Fruit fly (Drosophila melanogaster): ENCODE results near the gene CG34427.

Gene CG34427

DNA sequence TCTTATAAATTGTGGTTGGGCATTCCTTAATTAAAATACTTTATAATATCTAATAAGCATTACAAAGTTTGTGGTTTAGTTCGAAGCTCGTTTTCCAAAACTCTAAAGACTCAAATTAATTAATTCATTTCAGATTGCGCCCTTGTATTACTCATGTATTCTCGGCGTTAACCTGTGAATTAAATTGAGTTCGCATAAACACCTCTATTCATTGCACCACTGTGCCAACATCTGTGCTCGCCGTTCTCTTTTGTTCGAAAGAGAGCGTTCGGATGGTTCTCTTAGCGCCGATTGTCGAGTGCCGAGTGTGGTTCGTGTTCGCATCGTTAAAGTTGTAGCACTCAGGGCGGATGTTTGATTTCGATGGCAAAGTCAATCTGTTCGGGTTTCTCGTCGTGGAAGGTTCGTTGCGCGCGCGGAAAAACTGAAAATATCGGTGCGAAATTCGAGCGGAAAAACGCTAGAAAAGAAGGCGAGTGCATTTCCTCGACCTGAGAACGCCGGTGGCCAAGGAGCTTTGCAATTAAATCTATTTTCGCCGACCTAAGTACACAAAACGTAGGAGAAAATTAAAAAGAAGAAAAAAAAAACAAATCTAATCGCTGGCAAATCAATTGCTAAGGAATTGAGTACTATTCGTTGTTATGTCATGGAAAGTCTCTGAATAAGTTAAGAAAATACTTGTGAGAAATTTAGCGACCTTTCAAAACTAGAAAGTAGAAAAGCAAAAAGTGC lies 22.7 kb downstream of the CG34427 start, which contains the start of gene dally (continued):
- TF ChIP-seq usp (GFP tag; optimal IDR thresholded peaks at IDR 0.05) (no peak), rgr (GFP tag; optimal IDR thresholded peaks at IDR 0.05) (peak; percentile 43), CrebA (GFP tag; optimal IDR thresholded peaks at IDR 0.05; ENCODE audit: borderline replicate concordance) (no peak), fru (GFP tag; optimal IDR thresholded peaks at IDR 0.05) (peak; percentile 23)

DNA sequence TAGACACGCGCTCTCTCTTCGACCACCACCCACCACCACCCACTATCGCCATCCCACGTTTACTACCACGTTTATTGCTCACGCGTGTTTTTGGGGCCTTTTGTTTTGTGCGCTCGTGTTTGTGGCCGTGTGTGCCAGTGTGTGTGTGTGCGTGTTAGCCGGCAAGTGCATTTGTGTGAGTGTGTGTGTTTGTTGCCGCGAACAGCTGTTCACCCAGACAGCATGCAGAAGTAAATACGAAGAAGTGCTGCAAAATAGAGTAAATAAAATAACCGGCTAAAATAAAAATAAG lies 23.2 kb downstream of the CG34427 start:
- TF ChIP-seq Sp1 (GFP tag; optimal IDR thresholded peaks at IDR 0.05) (no peak), Dif (GFP tag; optimal IDR thresholded peaks at IDR 0.05; ENCODE audit: partially characterized antibody) (no peak), Mio (GFP tag; optimal IDR thresholded peaks at IDR 0.05) (no peak), ey (GFP tag; optimal IDR thresholded peaks at IDR 0.05) (no peak), Hr83 (GFP tag; optimal IDR thresholded peaks at IDR 0.05; ENCODE audit: poor library complexity, severe bottlenecking) (no peak), pan (optimal IDR thresholded peaks at IDR 0.05) (no peak)

DNA sequence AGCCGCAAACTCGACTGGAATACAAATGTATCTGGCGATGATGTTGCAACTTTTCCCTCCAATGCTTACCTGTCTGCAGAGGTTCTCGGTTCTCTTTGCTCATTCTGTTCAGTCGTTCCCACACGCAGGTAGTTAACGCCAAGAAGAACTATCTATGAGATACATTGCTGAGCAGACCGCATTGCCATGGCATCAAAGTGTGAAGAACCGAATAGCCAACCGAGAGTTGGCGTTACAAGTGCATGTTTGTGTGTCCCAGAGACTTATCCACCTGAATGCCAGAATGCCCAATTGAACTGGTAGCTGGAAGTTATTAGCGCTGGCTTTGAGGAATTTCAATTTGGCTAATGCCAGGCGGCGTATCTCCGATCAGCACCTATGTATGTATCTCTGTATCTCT lies 25.0 kb downstream of the CG34427 start:
- no peak for TF ChIP-seq Hr78 (GFP tag; optimal IDR thresholded peaks at IDR 0.05)

DNA sequence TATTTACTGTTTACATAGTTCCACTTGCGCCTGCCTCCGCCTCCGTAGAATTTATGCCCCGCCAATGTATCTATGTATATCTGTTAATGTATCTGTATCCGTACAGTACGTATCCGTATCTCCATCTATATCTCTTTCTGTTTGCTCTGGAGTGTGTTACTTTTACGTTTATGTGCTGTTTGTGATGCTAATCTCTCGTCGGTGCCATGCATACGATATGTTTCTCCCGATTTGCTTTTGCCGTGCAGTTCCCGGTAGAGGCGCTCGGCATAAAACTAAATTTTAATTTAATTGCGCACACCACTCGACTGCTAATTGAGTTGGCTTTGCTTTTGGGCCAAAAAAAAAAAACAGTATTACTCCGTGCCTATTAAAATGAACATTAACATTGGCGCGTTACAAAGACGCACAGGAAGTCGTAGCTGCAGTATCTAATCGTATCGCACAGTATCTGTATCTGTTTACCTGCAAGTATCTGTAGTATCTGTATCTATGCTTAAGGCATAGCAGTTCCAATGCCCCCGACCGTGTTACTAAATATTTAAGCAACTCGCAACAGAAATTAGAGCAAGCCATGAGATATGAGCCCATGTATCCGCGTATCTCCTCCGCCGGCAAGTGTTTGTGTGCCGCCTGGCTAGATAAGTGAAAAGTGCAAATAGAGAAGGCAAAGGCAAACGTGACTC lies 25.6 kb downstream of the CG34427 start:
- TF ChIP-seq N (GFP tag; optimal IDR thresholded peaks at IDR 0.05) (no peak), tai (GFP tag; optimal IDR thresholded peaks at IDR 0.05) (no peak), rgr (GFP tag; optimal IDR thresholded peaks at IDR 0.05) (no peak), Hnf4 (GFP tag; optimal IDR thresholded peaks at IDR 0.05) (no peak), pan (optimal IDR thresholded peaks at IDR 0.05) (no peak), brk (GFP tag; optimal IDR thresholded peaks at IDR 0.05) (no peak), psq (GFP tag; optimal IDR thresholded peaks at IDR 0.05) (no peak), ey (GFP tag; optimal IDR thresholded peaks at IDR 0.05) (no peak), Rel (GFP tag; optimal IDR thresholded peaks at IDR 0.05) (no peak), Rel (tag; optimal IDR thresholded peaks at IDR 0.05) (no peak), br (GFP tag; optimal IDR thresholded peaks at IDR 0.05) (no peak), Sp1 (GFP tag; optimal IDR thresholded peaks at IDR 0.05) (no peak), Myc (optimal IDR thresholded peaks at IDR 0.05) (no peak), sv (GFP tag; optimal IDR thresholded peaks at IDR 0.05) (no peak), Vsx2 (GFP tag; optimal IDR thresholded peaks at IDR 0.05; ENCODE audit: partially characterized antibody) (no peak)

DNA sequence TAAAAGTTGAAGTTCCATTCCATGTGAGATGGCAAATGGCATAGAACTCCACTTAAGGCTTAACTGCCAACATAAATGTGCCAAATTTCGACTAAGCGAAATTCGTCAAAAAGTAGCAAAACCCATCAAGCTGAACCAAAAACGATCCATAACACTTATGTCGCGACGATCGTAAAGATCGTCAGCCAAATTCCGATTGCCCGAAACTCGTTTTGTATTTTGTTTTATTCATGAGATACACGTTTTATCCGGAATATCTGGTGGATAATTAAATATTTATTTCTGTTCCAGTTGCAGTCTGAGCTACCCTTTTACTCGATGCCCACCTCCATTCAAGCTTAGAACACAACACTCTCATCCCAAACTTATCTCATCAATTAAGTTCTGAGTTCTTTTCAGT lies 26.4 kb downstream of the CG34427 start:
- TF ChIP-seq dmrt93B (GFP tag; optimal IDR thresholded peaks at IDR 0.05): no peak
- no peak for TF ChIP-seq Dfd (GFP tag; optimal IDR thresholded peaks at IDR 0.05)
- TF ChIP-seq br (GFP tag; optimal IDR thresholded peaks at IDR 0.05): no peak
- TF ChIP-seq Jra (GFP tag; optimal IDR thresholded peaks at IDR 0.05): no peak
- no peak for TF ChIP-seq ey (GFP tag; optimal IDR thresholded peaks at IDR 0.05)
- TF ChIP-seq sage (GFP tag; optimal IDR thresholded peaks at IDR 0.05): no peak

DNA sequence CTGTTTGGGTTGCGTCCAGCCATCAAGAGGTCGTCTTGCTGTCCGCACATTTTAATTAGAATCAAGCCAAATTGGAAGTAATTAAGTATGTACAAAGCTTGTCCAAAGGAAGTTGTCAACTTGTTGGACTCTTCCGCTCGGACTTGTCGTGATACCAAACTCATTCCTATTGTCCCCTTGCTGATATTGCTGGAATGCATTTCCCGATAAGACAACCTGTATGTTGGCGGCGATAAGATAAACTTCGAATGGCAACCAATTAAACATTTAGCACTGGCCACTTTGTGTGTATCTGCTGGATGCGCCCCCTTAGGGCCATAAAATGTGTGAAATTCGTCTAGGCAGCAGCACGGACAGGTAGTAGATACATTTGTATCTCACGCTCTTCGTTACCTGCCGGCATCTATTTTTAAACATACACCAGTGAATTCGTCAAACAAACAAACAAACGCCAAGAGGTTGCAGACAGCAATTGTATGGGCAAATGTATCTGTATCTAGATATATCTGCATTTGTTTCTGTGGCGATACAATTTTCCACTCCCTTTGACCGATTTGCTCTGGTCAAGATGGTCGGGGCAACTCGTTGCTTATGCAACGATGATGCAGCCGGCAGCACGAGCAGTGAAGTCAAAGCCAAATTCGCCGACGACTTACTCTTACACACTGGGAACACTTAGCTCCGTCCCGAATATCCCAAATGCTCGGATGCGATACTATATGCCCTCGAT lies 28.3 kb downstream of the CG34427 start:
- TF ChIP-seq pan (optimal IDR thresholded peaks at IDR 0.05) (no peak), Rel (GFP tag; optimal IDR thresholded peaks at IDR 0.05) (no peak), Rel (tag; optimal IDR thresholded peaks at IDR 0.05) (no peak), Hr78 (GFP tag; optimal IDR thresholded peaks at IDR 0.05) (no peak), dmrt93B (GFP tag; optimal IDR thresholded peaks at IDR 0.05) (no peak), GATAd (GFP tag; optimal IDR thresholded peaks at IDR 0.05) (no peak), Dfd (GFP tag; optimal IDR thresholded peaks at IDR 0.05) (no peak), h (GFP tag; optimal IDR thresholded peaks at IDR 0.05) (no peak), dsf (GFP tag; optimal IDR thresholded peaks at IDR 0.05; ENCODE audit: borderline replicate concordance) (no peak), fru (GFP tag; optimal IDR thresholded peaks at IDR 0.05) (no peak), Dif (GFP tag; optimal IDR thresholded peaks at IDR 0.05; ENCODE audit: partially characterized antibody) (no peak), N (GFP tag; optimal IDR thresholded peaks at IDR 0.05) (no peak), jim (GFP tag; optimal IDR thresholded peaks at IDR 0.05) (no peak), CrebA (GFP tag; optimal IDR thresholded peaks at IDR 0.05; ENCODE audit: borderline replicate concordance) (no peak), rgr (GFP tag; optimal IDR thresholded peaks at IDR 0.05) (no peak), usp (GFP tag; optimal IDR thresholded peaks at IDR 0.05) (no peak), Vsx2 (GFP tag; optimal IDR thresholded peaks at IDR 0.05; ENCODE audit: partially characterized antibody) (no peak), Hnf4 (GFP tag; optimal IDR thresholded peaks at IDR 0.05) (no peak), CG9705 (GFP tag; optimal IDR thresholded peaks at IDR 0.05) (no peak), ey (GFP tag; optimal IDR thresholded peaks at IDR 0.05) (no peak), psq (GFP tag; optimal IDR thresholded peaks at IDR 0.05) (no peak)

Data from whole organism, wandering third instar larva.